Worm (Caenorhabditis elegans) whole organism, late embryonic: ENCODE measurements around the gene ent-7.

Source experiments
- F13H6.1 ChIP-seq: sonication (generic microtip); optimal IDR thresholded peaks from 2 replicates; lab custom pipeline; 2016; ENCODE audit warnings: missing genetic modification characterization, missing compliant biosample characterization
- K02D7.2 ChIP-seq: sonication (generic microtip); optimal IDR thresholded peaks from 2 replicates; lab custom pipeline; 2017; ENCODE audit warnings: mild to moderate bottlenecking, missing genetic modification characterization, missing compliant biosample characterization
- K09A11.1 ChIP-seq: sonication (generic microtip); optimal IDR thresholded peaks from 2 replicates; lab custom pipeline; 2017; ENCODE audit warnings: antibody characterized with exemption, mild to moderate bottlenecking, missing genetic modification characterization, missing compliant biosample characterization; ENCODE audit not compliant: insufficient read depth
- T23F11.4 ChIP-seq: fragments of 200-800 bp; sonication (Bioruptor generic); optimal IDR thresholded peaks from 2 replicates; lab custom pipeline; 2018; ENCODE audit warnings: mild to moderate bottlenecking, missing genetic modification characterization, missing compliant biosample characterization
- Y22D7AL.16 ChIP-seq: sonication (generic microtip); optimal IDR thresholded peaks from 2 replicates; lab custom pipeline; 2016; ENCODE audit warnings: missing genetic modification characterization, missing compliant biosample characterization
- ahr-1 ChIP-seq: sonication (generic microtip); optimal IDR thresholded peaks from 2 replicates; lab custom pipeline; 2016; ENCODE audit warnings: missing genetic modification characterization, missing compliant biosample characterization
- ama-1 ChIP-seq: fragments of 150-350 bp; optimal IDR thresholded peaks from 2 replicates; lab custom pipeline; 2014
- ceh-14 ChIP-seq: sonication (generic microtip); optimal IDR thresholded peaks from 2 replicates; lab custom pipeline; 2016; ENCODE audit warnings: missing genotype, missing genetic modification characterization, missing compliant biosample characterization
- ceh-24 ChIP-seq: sonication (generic microtip); optimal IDR thresholded peaks from 2 replicates; lab custom pipeline; 2016; ENCODE audit warnings: mild to moderate bottlenecking, missing genetic modification characterization, missing compliant biosample characterization
- ceh-30 ChIP-seq: fragments of 150-350 bp; optimal IDR thresholded peaks from 2 replicates; lab custom pipeline; 2014; ENCODE audit warnings: missing biosample characterization, missing genetic modification characterization
- ceh-31 ChIP-seq: sonication (generic microtip); optimal IDR thresholded peaks from 2 replicates; lab custom pipeline; 2016; ENCODE audit warnings: missing genetic modification characterization, missing compliant biosample characterization
- ceh-34 ChIP-seq: sonication (generic microtip); optimal IDR thresholded peaks from 2 replicates; lab custom pipeline; 2016; ENCODE audit warnings: mild to moderate bottlenecking, missing genetic modification characterization, missing compliant biosample characterization
- ceh-6 ChIP-seq: fragments of 200-800 bp; sonication (Bioruptor generic); optimal IDR thresholded peaks from 2 replicates; lab custom pipeline; 2018; ENCODE audit warnings: mild to moderate bottlenecking, missing genetic modification characterization, missing compliant biosample characterization
- ceh-9 ChIP-seq: sonication (generic microtip); optimal IDR thresholded peaks from 2 replicates; lab custom pipeline; 2016; ENCODE audit warnings: mild to moderate bottlenecking, missing genetic modification characterization, inconsistent platforms, missing compliant biosample characterization
- dve-1 ChIP-seq: sonication (generic microtip); optimal IDR thresholded peaks from 2 replicates; lab custom pipeline; 2017; ENCODE audit warnings: antibody characterized with exemption, mild to moderate bottlenecking, missing genetic modification characterization, missing compliant biosample characterization
- elt-2 ChIP-seq: sonication (generic microtip); optimal IDR thresholded peaks from 2 replicates; lab custom pipeline; 2016; ENCODE audit warnings: missing genetic modification reagents, missing genetic modification characterization, missing compliant biosample characterization
- elt-4 ChIP-seq: sonication (generic microtip); optimal IDR thresholded peaks from 2 replicates; lab custom pipeline; 2016; ENCODE audit warnings: missing genetic modification characterization, missing compliant biosample characterization
- ets-4 ChIP-seq: sonication (generic microtip); optimal IDR thresholded peaks from 2 replicates; lab custom pipeline; 2016; ENCODE audit warnings: missing genetic modification characterization, missing compliant biosample characterization
- eyg-1 ChIP-seq: sonication (generic microtip); optimal IDR thresholded peaks from 2 replicates; lab custom pipeline; 2016; ENCODE audit warnings: missing genotype, missing genetic modification characterization, missing compliant biosample characterization
- fax-1 ChIP-seq: sonication (generic microtip); optimal IDR thresholded peaks from 2 replicates; lab custom pipeline; 2016; ENCODE audit warnings: missing genotype, missing genetic modification characterization, missing compliant biosample characterization
- fkh-6 ChIP-seq: sonication (generic microtip); optimal IDR thresholded peaks from 2 replicates; lab custom pipeline; 2016; ENCODE audit warnings: missing genetic modification characterization, missing compliant biosample characterization
- gmeb-2 ChIP-seq: sonication (generic microtip); optimal IDR thresholded peaks from 2 replicates; lab custom pipeline; 2016; ENCODE audit warnings: missing genetic modification characterization, inconsistent platforms, missing compliant biosample characterization
- hlh-13 ChIP-seq: fragments of 200-800 bp; sonication (Bioruptor generic); optimal IDR thresholded peaks from 2 replicates; lab custom pipeline; 2018; ENCODE audit warnings: mild to moderate bottlenecking, missing genetic modification characterization, missing compliant biosample characterization
- hlh-30 ChIP-seq: sonication (generic microtip); optimal IDR thresholded peaks from 2 replicates; lab custom pipeline; 2017; ENCODE audit warnings: antibody characterized with exemption, missing genetic modification characterization, missing compliant biosample characterization; ENCODE audit not compliant: insufficient read depth
- hlh-6 ChIP-seq: sonication (generic microtip); optimal IDR thresholded peaks from 2 replicates; lab custom pipeline; 2016; ENCODE audit warnings: missing genotype, missing genetic modification characterization, missing compliant biosample characterization
- lim-6 ChIP-seq: sonication (generic microtip); optimal IDR thresholded peaks from 2 replicates; lab custom pipeline; 2016; ENCODE audit warnings: missing genetic modification characterization, missing compliant biosample characterization
- nfya-1 ChIP-seq: sonication (generic microtip); optimal IDR thresholded peaks from 2 replicates; lab custom pipeline; 2017; ENCODE audit warnings: missing genetic modification characterization, mild to moderate bottlenecking, missing compliant biosample characterization, antibody characterized with exemption, moderate library complexity
- odd-2 ChIP-seq: sonication (generic microtip); optimal IDR thresholded peaks from 2 replicates; lab custom pipeline; 2017; ENCODE audit warnings: antibody characterized with exemption, mild to moderate bottlenecking, missing genetic modification characterization, missing compliant biosample characterization
- pag-3 ChIP-seq: sonication (generic microtip); optimal IDR thresholded peaks from 2 replicates; lab custom pipeline; 2016; ENCODE audit warnings: missing compliant biosample characterization, missing genetic modification characterization, borderline replicate concordance
- pha-2 ChIP-seq: sonication (generic microtip); optimal IDR thresholded peaks from 2 replicates; lab custom pipeline; 2017; ENCODE audit warnings: mild to moderate bottlenecking, missing genetic modification characterization, missing compliant biosample characterization
- pha-4 ChIP-seq: fragments of 150-350 bp; optimal IDR thresholded peaks from 2 replicates; lab custom pipeline; 2018; ENCODE audit warnings: missing biosample characterization, missing genetic modification reagents, missing genetic modification characterization
- ref-2 ChIP-seq: sonication (generic microtip); optimal IDR thresholded peaks from 2 replicates; lab custom pipeline; 2016; ENCODE audit warnings: missing genetic modification characterization, missing compliant biosample characterization
- rnt-1 ChIP-seq: sonication (generic microtip); optimal IDR thresholded peaks from 2 replicates; lab custom pipeline; 2016; ENCODE audit warnings: missing genetic modification characterization, missing compliant biosample characterization
- sdc-2 ChIP-seq: sonication (generic microtip); optimal IDR thresholded peaks from 2 replicates; lab custom pipeline; 2016; ENCODE audit warnings: missing genotype, missing genetic modification characterization, missing compliant biosample characterization
- sox-4 ChIP-seq: sonication (generic microtip); optimal IDR thresholded peaks from 2 replicates; lab custom pipeline; 2017; ENCODE audit warnings: mild to moderate bottlenecking, missing genetic modification characterization, inconsistent platforms, missing compliant biosample characterization
- syd-9 ChIP-seq: sonication (generic microtip); optimal IDR thresholded peaks from 2 replicates; lab custom pipeline; 2016; ENCODE audit warnings: mild to moderate bottlenecking, missing genetic modification characterization, moderate library complexity, missing compliant biosample characterization
- tbx-7 ChIP-seq: sonication (generic microtip); optimal IDR thresholded peaks from 2 replicates; lab custom pipeline; 2016; ENCODE audit warnings: missing genotype, missing genetic modification characterization, missing compliant biosample characterization
- unc-55 ChIP-seq: sonication (generic microtip); optimal IDR thresholded peaks from 2 replicates; lab custom pipeline; 2017; ENCODE audit warnings: missing biosample characterization, missing genetic modification reagents, missing genetic modification characterization
- unc-86 ChIP-seq: sonication (generic microtip); optimal IDR thresholded peaks from 2 replicates; lab custom pipeline; 2016; ENCODE audit warnings: missing genetic modification characterization, missing compliant biosample characterization
- ztf-16 ChIP-seq: sonication (generic microtip); optimal IDR thresholded peaks from 2 replicates; lab custom pipeline; 2017; ENCODE audit warnings: missing genetic modification characterization, missing compliant biosample characterization

The ent-7 gene

ce11 chrIV:9977602-9978172 is 39.4 kb upstream of the ent-7 start, which contains the start of gene dhp-2:
dhp-2 (plus strand) TSS chrIV:9978122.
- TF ChIP-seq ref-2 (tag; lab: Kevin White, UChicago) (no peak), pag-3 (tag; lab: Kevin White, UChicago) (no peak), T23F11.4 (no peak), rnt-1 (tag; lab: Kevin White, UChicago) (no peak), Y22D7AL.16 (no peak), ceh-14 (tag; lab: Kevin White, UChicago) (no peak), lim-6 (tag; lab: Kevin White, UChicago) (no peak)

- TF ChIP-seq pha-2 (no peak), ceh-9 (tag; lab: Kevin White, UChicago) (no peak), hlh-6 (tag; lab: Kevin White, UChicago) (no peak), ztf-16 (tag; lab: Kevin White, UChicago) (no peak), ceh-6 (GFP tag; lab: Kevin White, UChicago) (no peak), hlh-13 (GFP tag; lab: Kevin White, UChicago) (no peak), ceh-31 (no peak), ceh-24 (tag; lab: Kevin White, UChicago) (no peak)
These were observed 34.8 kb upstream of the ent-7 start, which contains the start of gene rrp-1 for ce11 chrIV:9982226-9982794. rrp-1 (minus strand) TSS chrIV:9982276.

ce11 chrIV:9982895-9983294 is 34.2 kb upstream of the ent-7 start, which contains the start of gene mam-2:
mam-2 (plus strand) TSS chrIV:9983195.
- no peak for TF ChIP-seq unc-55 (GFP tag; lab: Kevin White, UChicago)
- TF ChIP-seq pha-4 (tag; lab: Kevin White, UChicago) = no peak
- no peak for TF ChIP-seq dve-1 (tag; lab: Kevin White, UChicago)
- no peak for TF ChIP-seq sox-4 (tag; lab: Kevin White, UChicago)
- TF ChIP-seq unc-86 (tag; lab: Kevin White, UChicago) = no peak
- TF ChIP-seq sdc-2 = no peak
- no peak for TF ChIP-seq ztf-16 (tag; lab: Kevin White, UChicago)
- TF ChIP-seq F13H6.1 (tag; lab: Kevin White, UChicago) = no peak
- TF ChIP-seq lim-6 (tag; lab: Kevin White, UChicago) = no peak
- TF ChIP-seq ets-4 (tag; lab: Kevin White, UChicago) = no peak
- TF ChIP-seq ama-1 (lab: Kevin White, UChicago) = no peak
- no peak for TF ChIP-seq K09A11.1 (tag; lab: Kevin White, UChicago)
- TF ChIP-seq fkh-6 (tag; lab: Kevin White, UChicago) = no peak
- TF ChIP-seq K02D7.2 (tag; lab: Kevin White, UChicago) = no peak
- no peak for TF ChIP-seq ceh-30 (tag; lab: Kevin White, UChicago)
- no peak for TF ChIP-seq gmeb-2 (tag; lab: Kevin White, UChicago)
- no peak for TF ChIP-seq ceh-6 (GFP tag; lab: Kevin White, UChicago)
- no peak for TF ChIP-seq ceh-34 (tag; lab: Kevin White, UChicago)

ce11 chrIV:9989416-9989815 is 27.7 kb upstream of the ent-7 start:
- TF ChIP-seq eyg-1 (tag; lab: Kevin White, UChicago) = no peak
- no peak for TF ChIP-seq elt-4 (tag; lab: Kevin White, UChicago)

ce11 chrIV:9993403-9994132 is 23.5 kb upstream of the ent-7 start:
- no peak for TF ChIP-seq eyg-1 (tag; lab: Kevin White, UChicago)
- no peak for TF ChIP-seq elt-4 (tag; lab: Kevin White, UChicago)
- TF ChIP-seq tbx-7 (tag; lab: Kevin White, UChicago) = no peak
- no peak for TF ChIP-seq ceh-30 (tag; lab: Kevin White, UChicago)
- no peak for TF ChIP-seq ceh-31
- no peak for TF ChIP-seq pha-4 (tag; lab: Kevin White, UChicago)
- TF ChIP-seq nfya-1 (tag; lab: Kevin White, UChicago) = no peak
- TF ChIP-seq hlh-13 (GFP tag; lab: Kevin White, UChicago) = no peak
- no peak for TF ChIP-seq lim-6 (tag; lab: Kevin White, UChicago)
- no peak for TF ChIP-seq ceh-6 (GFP tag; lab: Kevin White, UChicago)
- TF ChIP-seq K02D7.2 (tag; lab: Kevin White, UChicago) = no peak
- no peak for TF ChIP-seq odd-2
- no peak for TF ChIP-seq ahr-1 (tag; lab: Kevin White, UChicago)
- no peak for TF ChIP-seq syd-9 (tag; lab: Kevin White, UChicago)
- no peak for TF ChIP-seq hlh-30 (tag; lab: Kevin White, UChicago)
- no peak for TF ChIP-seq fax-1 (tag; lab: Kevin White, UChicago)
- no peak for TF ChIP-seq fkh-6 (tag; lab: Kevin White, UChicago)
- no peak for TF ChIP-seq unc-55 (GFP tag; lab: Kevin White, UChicago)
- no peak for TF ChIP-seq elt-2
- TF ChIP-seq ref-2 (tag; lab: Kevin White, UChicago) = no peak
